Worm (Caenorhabditis elegans): ENCODE results near the gene idpb-2.

idpb-2 gene

ce11 chrII:5105020-5105419 lies 35.6 kb upstream of the idpb-2 start:
- TF ChIP-seq unc-86 (tag; optimal IDR thresholded peaks at IDR 0.05) = peak; percentile 41
- TF ChIP-seq fkh-8 (tag; optimal IDR thresholded peaks at IDR 0.05) = peak; percentile 68
- peak; percentile 32 for TF ChIP-seq pax-3 (tag; optimal IDR thresholded peaks at IDR 0.05)
- TF ChIP-seq lir-3 (tag; optimal IDR thresholded peaks at IDR 0.05; ENCODE audit: poor library complexity) = peak; percentile 59
- peak; percentile 78 for TF ChIP-seq mep-1 (tag; optimal IDR thresholded peaks at IDR 0.05)
- peak; percentile 73 for TF ChIP-seq nhr-71 (tag; optimal IDR thresholded peaks at IDR 0.05)
- TF ChIP-seq hlh-17 (GFP tag; optimal IDR thresholded peaks at IDR 0.05; ENCODE audit: borderline replicate concordance) = no peak
- TF ChIP-seq irx-1 (tag; optimal IDR thresholded peaks at IDR 0.05) = peak; percentile 5
- TF ChIP-seq elt-3 (tag; optimal IDR thresholded peaks at IDR 0.05) = peak in 3 of 6 experiments; percentile 15 to 50 (median 19)
- TF ChIP-seq jun-1 (tag; optimal IDR thresholded peaks at IDR 0.05) = peak; percentile 38
- no peak for TF ChIP-seq tlp-1 (tag; optimal IDR thresholded peaks at IDR 0.05)
- TF ChIP-seq aha-1 (tag; optimal IDR thresholded peaks at IDR 0.05) = no peak
- peak; percentile 81 for TF ChIP-seq nhr-47 (tag; optimal IDR thresholded peaks at IDR 0.05)
- TF ChIP-seq lin-35 (GFP tag; optimal IDR thresholded peaks at IDR 0.05) = peak; percentile 60 to 82
- peak; percentile 29 for TF ChIP-seq blmp-1 (tag; optimal IDR thresholded peaks at IDR 0.05)
- no peak for TF ChIP-seq nhr-11 (tag; optimal IDR thresholded peaks at IDR 0.05)
- TF ChIP-seq ztf-11 (tag; optimal IDR thresholded peaks at IDR 0.05) = peak in 1 of 2 experiments; percentile 32
- peak; percentile 60 for TF ChIP-seq lin-14 (GFP tag; optimal IDR thresholded peaks at IDR 0.05)
- no peak for TF ChIP-seq hpl-2 (GFP tag; optimal IDR thresholded peaks at IDR 0.05)
- no peak for TF ChIP-seq sptf-1 (tag; optimal IDR thresholded peaks at IDR 0.05)
- peak; percentile 30; the same call in 1 of the 2 replicates for TF ChIP-seq ceh-88 (GFP tag; IDR thresholded peaks at IDR 0.05)
- no peak for TF ChIP-seq nhr-12 (tag; optimal IDR thresholded peaks at IDR 0.05)
- TF ChIP-seq unc-30 (tag; optimal IDR thresholded peaks at IDR 0.05) = no peak
- TF ChIP-seq ets-5 (GFP tag; IDR thresholded peaks at IDR 0.05) = no peak
- no peak for TF ChIP-seq nhr-28 (tag; optimal IDR thresholded peaks at IDR 0.05)
- peak in 2 of 3 experiments; percentile 57 to 68 for TF ChIP-seq dpl-1 (GFP tag; optimal IDR thresholded peaks at IDR 0.05)
- TF ChIP-seq nhr-90 (tag; optimal IDR thresholded peaks at IDR 0.05; ENCODE audit: poor library complexity) = peak; percentile 78
- peak; percentile 8 for TF ChIP-seq sox-4 (tag; optimal IDR thresholded peaks at IDR 0.05)
- peak; percentile 3 for TF ChIP-seq efl-3 (GFP tag; optimal IDR thresholded peaks at IDR 0.05)
- TF ChIP-seq dsc-1 (tag; optimal IDR thresholded peaks at IDR 0.05) = peak; percentile 75
- TF ChIP-seq C16A3.4 (tag; optimal IDR thresholded peaks at IDR 0.05) = peak; percentile 86
- TF ChIP-seq nhr-77 (tag; optimal IDR thresholded peaks at IDR 0.05) = peak; percentile 68
- TF ChIP-seq elt-2 (tag; optimal IDR thresholded peaks at IDR 0.05) = peak; percentile 79
- TF ChIP-seq lin-39 (tag; optimal IDR thresholded peaks at IDR 0.05) = no peak
- no peak for TF ChIP-seq ces-1 (GFP tag; optimal IDR thresholded peaks at IDR 0.05)
- peak in 1 of 2 experiments; percentile 31 for TF ChIP-seq egl-27 (tag; optimal IDR thresholded peaks at IDR 0.05)
- TF ChIP-seq mab-9 (GFP tag; IDR thresholded peaks at IDR 0.05) = 0 out of 2 replicates have a peak, but pooled peaks have one; percentile 38
- TF ChIP-seq nhr-85 (tag) = peak; percentile 74
- TF ChIP-seq tbx-2 (tag; optimal IDR thresholded peaks at IDR 0.05) = peak; percentile 55
- TF ChIP-seq vab-15 (tag; optimal IDR thresholded peaks at IDR 0.05) = peak; percentile 34
- peak in 1 of 2 experiments; percentile 66 for TF ChIP-seq mdl-1 (tag; optimal IDR thresholded peaks at IDR 0.05)
- TF ChIP-seq F16B12.6 (tag; optimal IDR thresholded peaks at IDR 0.05) = peak; percentile 31
- no peak for TF ChIP-seq isw-1 (GFP tag; IDR thresholded peaks at IDR 0.05)
- peak; percentile 67 to 75 for TF ChIP-seq efl-1 (optimal IDR thresholded peaks at IDR 0.05)
- TF ChIP-seq efl-1 (GFP tag; optimal IDR thresholded peaks at IDR 0.05 in 1 of 2) = peak; percentile 55 to 95
- no peak for TF ChIP-seq egl-13 (tag; optimal IDR thresholded peaks at IDR 0.05)
- TF ChIP-seq ztf-4 (tag; optimal IDR thresholded peaks at IDR 0.05) = no peak
- TF ChIP-seq unc-62 (GFP tag; optimal IDR thresholded peaks at IDR 0.05) = no peak
- TF ChIP-seq skn-1 (tag; optimal IDR thresholded peaks at IDR 0.05) = peak; percentile 84
- peak; percentile 72 for TF ChIP-seq nhr-20 (tag; optimal IDR thresholded peaks at IDR 0.05)
- TF ChIP-seq snpc-4 (tag; optimal IDR thresholded peaks at IDR 0.05) = peak; percentile 37
- no peak for TF ChIP-seq ceh-90 (tag; optimal IDR thresholded peaks at IDR 0.05)
- TF ChIP-seq ceh-63 (GFP tag; optimal IDR thresholded peaks at IDR 0.05) = no peak

Measured in whole organism, L1 larva.